Worm (Caenorhabditis elegans) whole organism, young adult: Measurements from ENCODE around the gene CD4.8.

Experiments
- F23B12.7 ChIP-seq: sonication (generic microtip); optimal IDR thresholded peaks from 2 replicates; lab custom pipeline; 2017; ENCODE audit warnings: missing genetic modification characterization, mild to moderate bottlenecking, missing compliant biosample characterization, antibody characterized with exemption, moderate library complexity; ENCODE audit not compliant: insufficient read depth
- F33H1.4 ChIP-seq: fragments of 200-800 bp; sonication (Bioruptor generic); IDR thresholded peaks from 2 replicates; pipeline ENCODE4 v1.3.6; 2022; ENCODE audit warnings: missing genetic modification reagents, missing genetic modification characterization, missing compliant biosample characterization
- Y53G8AR.9 ChIP-seq: fragments of 200-800 bp; sonication (Bioruptor generic); conservative IDR thresholded peaks from 2 replicates; pipeline ENCODE4 v1.3.6; 2022; ENCODE audit warnings: missing genetic modification reagents, missing genetic modification characterization, missing compliant biosample characterization
- ama-1 ChIP-seq, 3 experiments: fragments of 150-350 bp in 1 of 3; sonication (generic microtip) in 2 of 3; optimal IDR thresholded peaks; 2 replicates each; lab custom pipeline; 2014 to 2018; ENCODE audit warnings: missing biosample characterization in 2 of 3, missing genetic modification characterization in 2 of 3, missing genetic modification reagents in 2 of 3
- aptf-2 ChIP-seq: fragments of 200-800 bp; sonication (Bioruptor generic); conservative IDR thresholded peaks from 2 replicates; pipeline ENCODE4 v1.3.6; 2022; ENCODE audit warnings: missing genetic modification reagents, missing genetic modification characterization, missing compliant biosample characterization
- atf-7 ChIP-seq: sonication (generic microtip); optimal IDR thresholded peaks from 2 replicates; lab custom pipeline; 2017; ENCODE audit warnings: mild to moderate bottlenecking, missing genetic modification characterization, missing compliant biosample characterization
- attf-5 ChIP-seq: fragments of 200-800 bp; sonication (Bioruptor generic); optimal IDR thresholded peaks from 2 replicates; lab custom pipeline; 2018; ENCODE audit warnings: mild to moderate bottlenecking, missing genetic modification characterization, missing compliant biosample characterization
- bed-1 ChIP-seq: fragments of 200-800 bp; sonication (Bioruptor generic); IDR thresholded peaks from 2 replicates; pipeline ENCODE4 v1.3.6; 2022; ENCODE audit warnings: missing genetic modification reagents, missing genetic modification characterization, missing compliant biosample characterization
- cebp-1 ChIP-seq, 2 experiments: fragments of 200-800 bp in 1 of 2; sonication (Bioruptor generic) in 1 of 2; sonication (generic microtip) in 1 of 2; IDR thresholded peaks in 1 of 2; optimal IDR thresholded peaks in 1 of 2; 2 replicates each; pipeline versions ENCODE4 v1.3.6 to Lab custom; 2017 to 2022; ENCODE audit warnings: missing compliant biosample characterization in 2 of 2, missing genetic modification characterization in 2 of 2, mild to moderate bottlenecking in 1 of 2, missing genetic modification reagents in 1 of 2, moderate library complexity in 1 of 2
- ceh-27 ChIP-seq: fragments of 200-800 bp; sonication (Bioruptor generic); optimal IDR thresholded peaks from 2 replicates; lab custom pipeline; 2018; ENCODE audit warnings: mild to moderate bottlenecking, missing genetic modification characterization, moderate library complexity, missing compliant biosample characterization
- ceh-91 ChIP-seq: fragments of 200-800 bp; sonication (Bioruptor generic); IDR thresholded peaks from 2 replicates; pipeline ENCODE4 v1.3.6; 2022; ENCODE audit warnings: missing genetic modification reagents, missing genetic modification characterization, missing compliant biosample characterization
- dox-1 ChIP-seq: fragments of 200-800 bp; sonication (Bioruptor generic); IDR thresholded peaks from 2 replicates; pipeline ENCODE4 v1.3.6; 2022; ENCODE audit warnings: missing genetic modification reagents, missing genetic modification characterization, missing compliant biosample characterization
- dpl-1 ChIP-seq: fragments of 150-350 bp; optimal IDR thresholded peaks from 2 replicates; lab custom pipeline; 2014; ENCODE audit warnings: missing biosample characterization, missing genetic modification reagents, missing genetic modification characterization
- efl-1 ChIP-seq: fragments of 150-350 bp; optimal IDR thresholded peaks from 2 replicates; lab custom pipeline; 2014; ENCODE audit warnings: missing biosample characterization, missing genetic modification reagents, missing genetic modification characterization
- gei-17 ChIP-seq: fragments of 200-800 bp; sonication (Bioruptor generic); optimal IDR thresholded peaks from 2 replicates; lab custom pipeline; 2018; ENCODE audit warnings: mild to moderate bottlenecking, missing genetic modification characterization, missing compliant biosample characterization
- hlh-12 ChIP-seq: sonication (generic microtip); optimal IDR thresholded peaks from 2 replicates; lab custom pipeline; 2016; ENCODE audit warnings: missing genetic modification characterization, missing compliant biosample characterization
- hmg-1.2 ChIP-seq: fragments of 200-800 bp; sonication (Bioruptor generic); IDR thresholded peaks from 2 replicates; pipeline ENCODE4 v1.3.6; 2022; ENCODE audit warnings: missing genetic modification reagents, missing genetic modification characterization, missing compliant biosample characterization
- hsf-1 ChIP-seq: fragments of 200-800 bp; sonication (Bioruptor generic); IDR thresholded peaks from 2 replicates; pipeline ENCODE4 v1.3.6; 2022; ENCODE audit warnings: missing genetic modification reagents, missing genetic modification characterization, missing compliant biosample characterization
- let-607 ChIP-seq, 2 experiments: fragments of 200-800 bp in 1 of 2; sonication (Bioruptor generic) in 1 of 2; sonication (generic microtip) in 1 of 2; optimal IDR thresholded peaks; 2 replicates each; lab custom pipeline; 2016 to 2018; ENCODE audit warnings: mild to moderate bottlenecking in 2 of 2, missing compliant biosample characterization in 2 of 2, missing genetic modification characterization in 2 of 2, moderate library complexity in 2 of 2, missing genotype in 1 of 2
- lin-26 ChIP-seq: fragments of 200-800 bp; sonication (Bioruptor generic); IDR thresholded peaks from 2 replicates; pipeline ENCODE4 v1.3.6; 2022; ENCODE audit warnings: missing genetic modification reagents, missing genetic modification characterization, missing compliant biosample characterization
- lin-35 ChIP-seq, 3 experiments: fragments of 150-350 bp in 2 of 3; sonication (generic microtip) in 1 of 3; optimal IDR thresholded peaks; 2 replicates each; lab custom pipeline; 2014 to 2018; ENCODE audit warnings: missing biosample characterization in 3 of 3, missing genetic modification characterization in 3 of 3, missing genetic modification reagents in 3 of 3
- lin-54 ChIP-seq: fragments of 200-800 bp; sonication (Bioruptor generic); optimal IDR thresholded peaks from 2 replicates; lab custom pipeline; 2018; ENCODE audit warnings: mild to moderate bottlenecking, missing genetic modification characterization, missing compliant biosample characterization
- lsl-1 ChIP-seq: fragments of 200-800 bp; sonication (Bioruptor generic); optimal IDR thresholded peaks from 2 replicates; lab custom pipeline; 2018; ENCODE audit warnings: mild to moderate bottlenecking, missing genetic modification characterization, moderate library complexity, missing compliant biosample characterization
- madf-6 ChIP-seq: fragments of 200-800 bp; sonication (Bioruptor generic); IDR thresholded peaks from 2 replicates; pipeline ENCODE4 v1.3.6; 2022; ENCODE audit warnings: missing genetic modification reagents, missing genetic modification characterization, missing compliant biosample characterization
- madf-8 ChIP-seq: fragments of 200-800 bp; sonication (Bioruptor generic); conservative IDR thresholded peaks from 2 replicates; pipeline ENCODE4 v1.3.6; 2022; ENCODE audit warnings: missing genetic modification reagents, missing genetic modification characterization, missing compliant biosample characterization
- mcd-1 ChIP-seq: fragments of 200-800 bp; sonication (Bioruptor generic); IDR thresholded peaks from 2 replicates; pipeline ENCODE4 v1.3.6; 2022; ENCODE audit warnings: missing genetic modification reagents, missing genetic modification characterization, missing compliant biosample characterization
- mes-4 ChIP-seq: sonication (generic microtip); optimal IDR thresholded peaks from 2 replicates; lab custom pipeline; 2016; ENCODE audit warnings: missing genotype, missing genetic modification characterization, missing compliant biosample characterization
- nfya-2 ChIP-seq: fragments of 200-800 bp; sonication (Bioruptor generic); IDR thresholded peaks from 2 replicates; pipeline ENCODE4 v1.3.6; 2022; ENCODE audit warnings: missing genetic modification reagents, missing genetic modification characterization, missing compliant biosample characterization
- nfyb-1 ChIP-seq: fragments of 200-800 bp; sonication (Bioruptor generic); IDR thresholded peaks from 2 replicates; pipeline ENCODE4 v1.3.6; 2022; ENCODE audit warnings: missing genetic modification reagents, missing genetic modification characterization, missing compliant biosample characterization
- nhr-179 ChIP-seq: sonication (generic microtip); optimal IDR thresholded peaks from 2 replicates; lab custom pipeline; 2016; ENCODE audit warnings: mild to moderate bottlenecking, missing genetic modification characterization, missing compliant biosample characterization
- rcor-1 ChIP-seq: fragments of 200-800 bp; sonication (Bioruptor generic); IDR thresholded peaks from 2 replicates; pipeline ENCODE4 v1.3.6; 2022; ENCODE audit warnings: missing genetic modification reagents, missing genetic modification characterization, missing compliant biosample characterization
- repo-1 ChIP-seq: sonication (generic microtip); optimal IDR thresholded peaks from 2 replicates; lab custom pipeline; 2017; ENCODE audit warnings: mild to moderate bottlenecking, missing genetic modification characterization, missing compliant biosample characterization
- snpc-1.3 ChIP-seq: sonication (generic microtip); optimal IDR thresholded peaks from 2 replicates; lab custom pipeline; 2017; ENCODE audit warnings: missing genetic modification characterization, mild to moderate bottlenecking, missing compliant biosample characterization, antibody characterized with exemption, moderate library complexity, missing genotype, missing genetic modification reagents; ENCODE audit not compliant: insufficient read depth
- snpc-3.4 ChIP-seq: sonication (generic microtip); optimal IDR thresholded peaks from 2 replicates; lab custom pipeline; 2017; ENCODE audit warnings: missing genetic modification characterization, mild to moderate bottlenecking, missing compliant biosample characterization, antibody characterized with exemption, moderate library complexity, missing genotype, missing genetic modification reagents
- snpc-4 ChIP-seq, 5 experiments: fragments of 150-350 bp in 1 of 5; sonication (generic microtip) in 4 of 5; optimal IDR thresholded peaks; 2 replicates each; lab custom pipeline; 2014 to 2018; ENCODE audit warnings: missing genetic modification characterization in 5 of 5, missing biosample characterization in 3 of 5, antibody characterized with exemption in 2 of 5, mild to moderate bottlenecking in 2 of 5, missing compliant biosample characterization in 2 of 5, missing genotype in 2 of 5, moderate library complexity in 2 of 5, missing genetic modification reagents in 1 of 5
- sptf-2 ChIP-seq: fragments of 200-800 bp; sonication (Bioruptor generic); optimal IDR thresholded peaks from 2 replicates; lab custom pipeline; 2018; ENCODE audit warnings: mild to moderate bottlenecking, missing genetic modification characterization, missing compliant biosample characterization
- tbp1 ChIP-seq: fragments of 200-800 bp; sonication (Bioruptor generic); optimal IDR thresholded peaks from 2 replicates; lab custom pipeline; 2018; ENCODE audit warnings: mild to moderate bottlenecking, missing genetic modification characterization, missing compliant biosample characterization
- tlf-1 ChIP-seq: fragments of 200-800 bp; sonication (Bioruptor generic); optimal IDR thresholded peaks from 2 replicates; lab custom pipeline; 2018; ENCODE audit warnings: mild to moderate bottlenecking, missing genetic modification characterization, missing compliant biosample characterization
- xnd-1 ChIP-seq: sonication (generic microtip); optimal IDR thresholded peaks from 2 replicates; lab custom pipeline; 2016; ENCODE audit warnings: missing genotype, missing genetic modification reagents, missing genetic modification characterization, missing compliant biosample characterization
- ztf-22 ChIP-seq: fragments of 200-800 bp; sonication (Bioruptor generic); optimal IDR thresholded peaks from 2 replicates; lab custom pipeline; 2018; ENCODE audit warnings: mild to moderate bottlenecking, missing genetic modification characterization, moderate library complexity, missing compliant biosample characterization
- ztf-26 ChIP-seq: sonication (generic microtip); optimal IDR thresholded peaks from 2 replicates; lab custom pipeline; 2017; ENCODE audit warnings: missing genetic modification characterization, missing compliant biosample characterization
- ztf-28 ChIP-seq: fragments of 200-800 bp; sonication (Bioruptor generic); IDR thresholded peaks from 2 replicates; pipeline ENCODE4 v1.3.6; 2022; ENCODE audit warnings: missing genetic modification reagents, missing genetic modification characterization, missing compliant biosample characterization

CD4.8 gene

DNA sequence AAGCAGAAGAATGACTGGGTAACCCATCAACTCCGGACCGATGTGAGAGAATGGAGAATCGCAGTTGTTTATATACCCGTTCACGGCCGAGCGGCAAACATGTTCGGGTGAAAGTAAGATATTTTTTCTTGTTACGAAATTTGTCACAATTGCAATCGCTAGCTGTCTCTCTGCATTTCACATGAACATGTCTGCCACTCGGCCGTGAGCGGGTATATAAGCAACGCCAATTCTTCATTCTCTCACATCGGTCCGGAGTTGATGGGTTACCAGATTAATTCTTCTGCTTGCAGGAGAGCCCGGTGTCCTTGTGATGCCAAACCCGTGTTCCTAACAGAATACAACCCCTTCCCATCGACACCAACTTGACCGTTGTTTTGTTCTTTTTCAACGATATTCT lies 14.1 kb downstream of the CD4.8 start (continued):
- no peak for TF ChIP-seq repo-1 (tag; lab: Kevin White, UChicago)
- TF ChIP-seq hlh-12: no peak
- TF ChIP-seq nfyb-1 (GFP tag; lab: Robert Waterston, UW): peak; percentile 71
- TF ChIP-seq atf-7 (tag; lab: Kevin White, UChicago): peak; percentile 7
- TF ChIP-seq tbp1: peak; percentile 53
- peak; percentile 54 for TF ChIP-seq gei-17
- no peak for TF ChIP-seq sptf-2

DNA sequence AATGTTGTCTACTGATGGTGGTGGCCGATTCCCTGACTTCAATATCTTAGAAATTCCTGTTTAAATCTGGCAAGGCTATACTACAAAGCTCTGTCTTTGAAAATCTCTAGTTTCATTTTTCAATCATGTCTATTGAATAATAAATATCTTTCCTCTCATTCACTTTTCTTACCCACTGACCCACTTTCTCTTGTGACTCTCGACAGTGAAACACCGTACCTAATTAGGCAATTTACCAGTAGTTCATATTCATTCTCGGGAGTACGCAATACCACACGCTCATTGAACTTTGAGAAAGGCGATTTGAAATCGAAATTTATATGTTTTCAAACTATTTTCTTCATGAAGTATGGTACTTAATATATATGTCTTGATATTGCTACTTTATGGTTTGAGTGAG lies 16.3 kb downstream of the CD4.8 start, which contains the start of gene CD4.11:
Gene CD4.11, plus strand, starts transcription at position 301 of the 400 bp plus-strand sequence.
- no peak for TF ChIP-seq ztf-28 (GFP tag; lab: Robert Waterston, UW)
- TF ChIP-seq nfya-2 (GFP tag; lab: Robert Waterston, UW): no peak
- no peak for TF ChIP-seq ztf-26
- no peak for TF ChIP-seq attf-5 (GFP tag; lab: Kevin White, UChicago)
- TF ChIP-seq ama-1 (optimal IDR thresholded peaks at IDR 0.05; lab: Kevin White, UChicago): no peak
- TF ChIP-seq ama-1 (GFP tag; optimal IDR thresholded peaks at IDR 0.05; lab: Kevin White, UChicago): no peak
- no peak for TF ChIP-seq ceh-27 (GFP tag; lab: Kevin White, UChicago)
- TF ChIP-seq ztf-22 (GFP tag; lab: Kevin White, UChicago): no peak
- no peak for TF ChIP-seq rcor-1 (GFP tag; lab: Robert Waterston, UW)
- no peak for TF ChIP-seq lin-26 (GFP tag; lab: Robert Waterston, UW)
- TF ChIP-seq, all 124 proteins: peak for 0

DNA sequence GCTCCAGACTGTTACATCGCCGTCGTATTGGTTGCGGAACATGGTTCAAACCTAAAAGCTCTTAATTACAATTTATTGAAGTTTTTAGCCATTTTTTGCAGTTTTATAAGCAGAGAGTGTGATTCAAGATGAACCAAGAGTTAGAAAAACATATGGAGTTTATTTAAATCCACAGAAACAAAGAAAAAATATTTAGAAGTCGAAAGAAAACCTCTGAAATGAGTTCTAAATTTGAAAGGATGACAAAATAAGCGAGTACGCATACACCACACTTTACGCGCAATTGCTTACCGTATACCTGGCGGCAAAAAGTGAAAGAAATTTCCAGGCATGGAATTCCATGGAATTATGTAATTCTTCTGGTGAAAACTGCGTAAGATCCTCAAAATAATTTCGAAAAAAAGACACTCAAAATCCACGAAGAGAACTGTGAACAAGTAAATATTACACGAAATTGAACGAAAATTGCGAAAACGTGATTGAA lies 16.8 kb downstream of the CD4.8 start, which contains the start of gene pas-6:
Gene pas-6, minus strand, starts transcription at position 51 of the 484 bp plus-strand sequence.
- TF ChIP-seq dpl-1 (peak; percentile 81), F23B12.7 (tag; lab: Kevin White, UChicago) (peak; percentile 31), tlf-1 (GFP tag; lab: Kevin White, UChicago) (no peak), nfyb-1 (GFP tag; lab: Robert Waterston, UW) (no peak), lin-54 (GFP tag; lab: Kevin White, UChicago) (peak; percentile 33), Y53G8AR.9 (GFP tag; lab: Robert Waterston, UW) (no peak), snpc-4 (GFP tag; optimal IDR thresholded peaks at IDR 0.05; lab: Kevin White, UChicago) (no peak), snpc-4 (tag; optimal IDR thresholded peaks at IDR 0.05; lab: Kevin White, UChicago) (peak in 3 of 4 experiments; percentile 6 to 54 (median 31)), F33H1.4 (GFP tag; lab: Robert Waterston, UW) (peak; percentile 69), hsf-1 (GFP tag; lab: Robert Waterston, UW) (no peak), aptf-2 (no peak), snpc-1.3 (tag; lab: Kevin White, UChicago) (peak; percentile 37), madf-8 (GFP tag; lab: Robert Waterston, UW) (peak; percentile 97), ceh-91 (GFP tag; lab: Robert Waterston, UW) (peak; percentile 81), snpc-3.4 (peak; percentile 45), nhr-179 (tag; lab: Kevin White, UChicago) (no peak), efl-1 (GFP tag; lab: Kevin White, UChicago) (peak; percentile 97), let-607 (tag; optimal IDR thresholded peaks at IDR 0.05; lab: Kevin White, UChicago) (no peak), bed-1 (GFP tag; lab: Robert Waterston, UW) (no peak), cebp-1 (GFP tag; IDR thresholded peaks at IDR 0.05; lab: Robert Waterston, UW) (no peak), cebp-1 (tag; optimal IDR thresholded peaks at IDR 0.05; lab: Kevin White, UChicago) (peak; percentile 25), lsl-1 (peak; percentile 93), mcd-1 (GFP tag; lab: Robert Waterston, UW) (peak; percentile 8; the same call in 1 of the 2 replicates), tbp1 (peak; percentile 35), lin-35 (GFP tag; optimal IDR thresholded peaks at IDR 0.05; lab: Kevin White, UChicago) (peak in 1 of 3 experiments; percentile 27), mes-4 (tag; lab: Kevin White, UChicago) (no peak), hmg-1.2 (GFP tag; lab: Robert Waterston, UW) (peak; percentile 31; the same call in 1 of the 2 replicates), xnd-1 (tag; lab: Kevin White, UChicago) (peak; percentile 84), madf-6 (GFP tag; lab: Robert Waterston, UW) (peak; percentile 97), dox-1 (GFP tag; lab: Robert Waterston, UW) (0 out of 2 replicates have a peak, but pooled peaks have one; percentile 5)
